In the genomic region with DNA sequence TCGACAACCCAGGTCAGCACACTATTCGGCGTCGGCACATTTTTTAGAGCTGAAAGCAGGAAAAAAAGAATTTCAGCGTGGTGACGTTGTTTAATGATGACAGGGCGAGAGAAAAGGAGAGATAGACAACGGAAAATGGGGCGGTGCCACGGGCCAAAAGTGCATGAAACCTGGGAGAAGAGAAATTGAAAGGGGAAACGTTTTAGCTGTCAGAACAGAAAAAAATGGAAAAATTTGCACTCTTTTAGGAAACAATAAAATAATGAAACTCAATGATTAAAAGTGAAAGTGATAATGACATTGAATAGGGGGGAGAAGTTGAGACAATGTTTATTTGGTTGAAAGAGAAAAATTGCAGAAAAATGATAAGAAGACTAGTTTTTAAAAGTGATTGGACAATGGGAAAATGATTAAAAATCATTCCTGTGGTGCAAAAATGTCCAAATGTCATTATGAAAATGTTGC, we compare ENCODE assay signal across 5 worm cellular contexts.
TF ChIP-seq lines count a peak whose summit lies in the region.

A gene (minus strand): TSS at position 51 of the 465 bp plus-strand sequence.

TF ChIP-seq in whole organism, L1 larva, 84 proteins besides CTCF, POLR2A, EP300 and RAD21:
- TF ChIP-seq efl-1 (optimal IDR thresholded peaks at IDR 0.05; lab: Kevin White, UChicago) (no peak), efl-1 (GFP tag; optimal IDR thresholded peaks at IDR 0.05 in 1 of 2; lab: Kevin White, UChicago) (peak in 1 of 2 experiments; percentile 65), nhr-85 (tag; lab: Kevin White, UChicago) (peak; percentile 38), hlh-17 (GFP tag; optimal IDR thresholded peaks at IDR 0.05; lab: Kevin White, UChicago; ENCODE audit: borderline replicate concordance) (no peak), elt-2 (tag; optimal IDR thresholded peaks at IDR 0.05; lab: Kevin White, UChicago) (peak; percentile 12)

TF ChIP-seq in whole organism, L2 larva, 48 proteins besides CTCF, POLR2A, EP300 and RAD21:
- peak; percentile 0 for TF ChIP-seq crh-2 (tag; optimal IDR thresholded peaks at IDR 0.05; lab: Kevin White, UChicago)
- no peak for TF ChIP-seq nhr-25 (tag; optimal IDR thresholded peaks at IDR 0.05; lab: Kevin White, UChicago)
- no peak for TF ChIP-seq unc-55 (GFP tag; optimal IDR thresholded peaks at IDR 0.05; lab: Kevin White, UChicago)
- TF ChIP-seq C34F6.9 (tag; optimal IDR thresholded peaks at IDR 0.05; lab: Kevin White, UChicago), result no peak
- no peak for TF ChIP-seq snpc-4 (tag; optimal IDR thresholded peaks at IDR 0.05; lab: Kevin White, UChicago)
- no peak for TF ChIP-seq R02D3.7 (tag; optimal IDR thresholded peaks at IDR 0.05; lab: Kevin White, UChicago)
- no peak for TF ChIP-seq ceh-16 (tag; optimal IDR thresholded peaks at IDR 0.05; lab: Kevin White, UChicago)
- no peak for TF ChIP-seq nhr-23 (tag; optimal IDR thresholded peaks at IDR 0.05; lab: Kevin White, UChicago)
- peak; percentile 70 for TF ChIP-seq blmp-1 (tag; optimal IDR thresholded peaks at IDR 0.05; lab: Kevin White, UChicago; ENCODE audit: insufficient read depth)
- peak; percentile 76 for TF ChIP-seq fos-1 (tag; optimal IDR thresholded peaks at IDR 0.05; lab: Kevin White, UChicago)
- peak; percentile 15 for TF ChIP-seq F13H6.1 (tag; optimal IDR thresholded peaks at IDR 0.05; lab: Kevin White, UChicago)
- no peak for TF ChIP-seq mdl-1 (tag; optimal IDR thresholded peaks at IDR 0.05; lab: Kevin White, UChicago)
- no peak for TF ChIP-seq ztf-11 (tag; optimal IDR thresholded peaks at IDR 0.05; lab: Kevin White, UChicago)
- no peak for TF ChIP-seq nhr-6 (tag; optimal IDR thresholded peaks at IDR 0.05; lab: Kevin White, UChicago)
- TF ChIP-seq ztf-4 (tag; optimal IDR thresholded peaks at IDR 0.05; lab: Kevin White, UChicago), result no peak
- TF ChIP-seq peb-1 (tag; optimal IDR thresholded peaks at IDR 0.05; lab: Kevin White, UChicago), result no peak
- no peak for TF ChIP-seq sem-4 (tag; optimal IDR thresholded peaks at IDR 0.05; lab: Kevin White, UChicago)

TF ChIP-seq in whole organism, L3 larva, 47 proteins besides CTCF, POLR2A, EP300 and RAD21:
- TF ChIP-seq nfya-1 (tag; optimal IDR thresholded peaks at IDR 0.05; lab: Kevin White, UChicago; ENCODE audit: insufficient read depth) (peak; percentile 29), pqm-1 (tag; optimal IDR thresholded peaks at IDR 0.05; lab: Kevin White, UChicago) (peak; percentile 75), pha-4 (tag; optimal IDR thresholded peaks at IDR 0.05; lab: Kevin White, UChicago) (peak; percentile 43), aly-2 (tag; optimal IDR thresholded peaks at IDR 0.05; lab: Kevin White, UChicago) (no peak), elt-2 (tag; optimal IDR thresholded peaks at IDR 0.05; lab: Kevin White, UChicago) (peak; percentile 79)

TF ChIP-seq in whole organism, L4 larva, 104 proteins besides CTCF, POLR2A, EP300 and RAD21:
- TF ChIP-seq mep-1 (tag; optimal IDR thresholded peaks at IDR 0.05; lab: Kevin White, UChicago), result peak; percentile 8
- 0 out of 2 replicates have a peak, but pooled peaks have one; percentile 10 for TF ChIP-seq php-3 (GFP tag; IDR thresholded peaks at IDR 0.05; lab: Robert Waterston, UW)
- peak; percentile 57 for TF ChIP-seq dve-1 (tag; optimal IDR thresholded peaks at IDR 0.05; lab: Kevin White, UChicago; ENCODE audit: insufficient read depth)
- peak; percentile 78 for TF ChIP-seq nhr-48 (tag; optimal IDR thresholded peaks at IDR 0.05; lab: Kevin White, UChicago)
- TF ChIP-seq nhr-28 (tag; optimal IDR thresholded peaks at IDR 0.05; lab: Kevin White, UChicago), result peak; percentile 49
- TF ChIP-seq nhr-77 (tag; optimal IDR thresholded peaks at IDR 0.05; lab: Kevin White, UChicago), result peak; percentile 10
- no peak for TF ChIP-seq saeg-2 (GFP tag; IDR thresholded peaks at IDR 0.05; lab: Robert Waterston, UW)
- TF ChIP-seq pqm-1 (tag; optimal IDR thresholded peaks at IDR 0.05; lab: Kevin White, UChicago), result peak; percentile 41
- no peak for TF ChIP-seq dmd-9 (GFP tag; IDR thresholded peaks at IDR 0.05; lab: Robert Waterston, UW)
- peak; percentile 93 for TF ChIP-seq dmd-6 (GFP tag; IDR thresholded peaks at IDR 0.05; lab: Robert Waterston, UW)
- peak; percentile 44 for TF ChIP-seq hlh-11 (tag; optimal IDR thresholded peaks at IDR 0.05; lab: Kevin White, UChicago)
- peak; percentile 3 for TF ChIP-seq aha-1 (tag; lab: Kevin White, UChicago)
- no peak for TF ChIP-seq F44E2.7 (GFP tag; IDR thresholded peaks at IDR 0.05; lab: Robert Waterston, UW)
- no peak for TF ChIP-seq arid-1 (GFP tag; conservative IDR thresholded peaks at IDR 0.05; lab: Robert Waterston, UW)
- no peak for TF ChIP-seq daf-16 (GFP tag; optimal IDR thresholded peaks at IDR 0.05; lab: Kevin White, UChicago)
- TF ChIP-seq daf-16 (tag; optimal IDR thresholded peaks at IDR 0.05; lab: Kevin White, UChicago), result peak; percentile 43
- no peak for TF ChIP-seq Y105C5A.15 (GFP tag; IDR thresholded peaks at IDR 0.05; lab: Robert Waterston, UW)

TF ChIP-seq in whole organism, young adult, 124 proteins besides CTCF, POLR2A, EP300 and RAD21:
- TF ChIP-seq ets-4 (GFP tag; optimal IDR thresholded peaks at IDR 0.05; lab: Kevin White, UChicago) (no peak), nhr-80 (tag; optimal IDR thresholded peaks at IDR 0.05; lab: Kevin White, UChicago) (peak; percentile 75), unc-62 (GFP tag; optimal IDR thresholded peaks at IDR 0.05; lab: Kevin White, UChicago) (peak; percentile 41)
